Worm (Caenorhabditis elegans) whole organism, young adult: ENCODE measurements around the gene svop-1.

Experiments used
- B0336.3 ChIP-seq: fragments of 200-800 bp; sonication (Bioruptor generic); IDR thresholded peaks from 2 replicates; pipeline ENCODE4 v1.3.6; 2022; ENCODE audit warnings: missing genetic modification characterization, missing compliant biosample characterization
- D2030.7 ChIP-seq: fragments of 200-800 bp; sonication (Bioruptor generic); IDR thresholded peaks from 2 replicates; pipeline ENCODE4 v1.3.6; 2022; ENCODE audit warnings: missing genetic modification reagents, missing genetic modification characterization, missing compliant biosample characterization
- F33H1.4 ChIP-seq: fragments of 200-800 bp; sonication (Bioruptor generic); IDR thresholded peaks from 2 replicates; pipeline ENCODE4 v1.3.6; 2022; ENCODE audit warnings: missing genetic modification reagents, missing genetic modification characterization, missing compliant biosample characterization
- F57C9.4 ChIP-seq: sonication (generic microtip); optimal IDR thresholded peaks from 2 replicates; lab custom pipeline; 2017; ENCODE audit warnings: mild to moderate bottlenecking, missing genetic modification characterization, missing compliant biosample characterization
- K11D2.4 ChIP-seq: fragments of 200-800 bp; sonication (Bioruptor generic); IDR thresholded peaks from 2 replicates; pipeline ENCODE4 v1.3.6; 2022; ENCODE audit warnings: missing genetic modification reagents, missing genetic modification characterization, missing compliant biosample characterization
- K12H6.12 ChIP-seq: fragments of 200-800 bp; sonication (Bioruptor generic); optimal IDR thresholded peaks from 2 replicates; lab custom pipeline; 2018; ENCODE audit warnings: mild to moderate bottlenecking, missing genetic modification characterization, missing compliant biosample characterization
- T26A5.8 ChIP-seq: sonication (generic microtip); optimal IDR thresholded peaks from 2 replicates; lab custom pipeline; 2016; ENCODE audit warnings: missing genetic modification characterization, missing compliant biosample characterization
- Y53F4B.3 ChIP-seq: fragments of 200-800 bp; sonication (Bioruptor generic); IDR thresholded peaks from 2 replicates; pipeline ENCODE4 v1.3.6; 2022; ENCODE audit warnings: missing genetic modification reagents, missing genetic modification characterization, missing compliant biosample characterization
- Y56A3A.18 ChIP-seq: fragments of 200-800 bp; sonication (Bioruptor generic); IDR thresholded peaks from 2 replicates; pipeline ENCODE4 v1.3.6; 2022; ENCODE audit warnings: missing genetic modification reagents, missing genetic modification characterization, missing compliant biosample characterization
- Y79H2A.3 ChIP-seq: fragments of 200-800 bp; sonication (Bioruptor generic); conservative IDR thresholded peaks from 2 replicates; pipeline ENCODE4 v1.3.6; 2022; ENCODE audit warnings: missing genetic modification reagents, missing genetic modification characterization, missing compliant biosample characterization
- ZK185.1 ChIP-seq: sonication (generic microtip); optimal IDR thresholded peaks from 2 replicates; lab custom pipeline; 2016; ENCODE audit warnings: mild to moderate bottlenecking, missing genetic modification characterization, missing compliant biosample characterization; ENCODE audit not compliant: poor library complexity, severe bottlenecking
- atf-7 ChIP-seq: sonication (generic microtip); optimal IDR thresholded peaks from 2 replicates; lab custom pipeline; 2017; ENCODE audit warnings: mild to moderate bottlenecking, missing genetic modification characterization, missing compliant biosample characterization
- bed-1 ChIP-seq: fragments of 200-800 bp; sonication (Bioruptor generic); IDR thresholded peaks from 2 replicates; pipeline ENCODE4 v1.3.6; 2022; ENCODE audit warnings: missing genetic modification reagents, missing genetic modification characterization, missing compliant biosample characterization
- bed-2 ChIP-seq: fragments of 200-800 bp; sonication (Bioruptor generic); IDR thresholded peaks from 2 replicates; pipeline ENCODE4 v1.3.6; 2022; ENCODE audit warnings: missing genetic modification reagents, missing genetic modification characterization, missing compliant biosample characterization
- cebp-2 ChIP-seq: fragments of 200-800 bp; sonication (Bioruptor generic); IDR thresholded peaks from 2 replicates; pipeline ENCODE4 v1.3.6; 2022; ENCODE audit warnings: missing genetic modification characterization, missing compliant biosample characterization
- ceh-79 ChIP-seq: sonication (generic microtip); optimal IDR thresholded peaks from 2 replicates; lab custom pipeline; 2017; ENCODE audit warnings: mild to moderate bottlenecking, missing genetic modification characterization, missing compliant biosample characterization
- die-1 ChIP-seq: sonication (generic microtip); optimal IDR thresholded peaks from 2 replicates; lab custom pipeline; 2016; ENCODE audit warnings: missing genotype, mild to moderate bottlenecking, missing genetic modification characterization, missing compliant biosample characterization
- egl-18 ChIP-seq: fragments of 200-800 bp; sonication (Bioruptor generic); IDR thresholded peaks from 2 replicates; pipeline ENCODE4 v1.3.6; 2022; ENCODE audit warnings: missing genetic modification reagents, missing genetic modification characterization, missing compliant biosample characterization
- ets-4 ChIP-seq: fragments of 200-800 bp; sonication (Bioruptor generic); optimal IDR thresholded peaks from 2 replicates; lab custom pipeline; 2018; ENCODE audit warnings: mild to moderate bottlenecking, missing genetic modification characterization, missing compliant biosample characterization
- fkh-3 ChIP-seq: sonication (generic microtip); optimal IDR thresholded peaks from 2 replicates; lab custom pipeline; 2016; ENCODE audit warnings: mild to moderate bottlenecking, missing genetic modification characterization, missing compliant biosample characterization
- hlh-12 ChIP-seq: sonication (generic microtip); optimal IDR thresholded peaks from 2 replicates; lab custom pipeline; 2016; ENCODE audit warnings: missing genetic modification characterization, missing compliant biosample characterization
- hrde-1 ChIP-seq: sonication (generic microtip); optimal IDR thresholded peaks from 2 replicates; lab custom pipeline; 2016; ENCODE audit warnings: missing genetic modification characterization, mild to moderate bottlenecking, missing compliant biosample characterization, moderate library complexity, missing genotype, missing genetic modification reagents, borderline replicate concordance
- lag-1 ChIP-seq: fragments of 200-800 bp; sonication (Bioruptor generic); IDR thresholded peaks from 2 replicates; pipeline ENCODE4 v1.3.6; 2022; ENCODE audit warnings: missing genetic modification reagents, missing genetic modification characterization, missing compliant biosample characterization
- let-607 ChIP-seq, 2 experiments: fragments of 200-800 bp in 1 of 2; sonication (Bioruptor generic) in 1 of 2; sonication (generic microtip) in 1 of 2; optimal IDR thresholded peaks; 2 replicates each; lab custom pipeline; 2016 to 2018; ENCODE audit warnings: mild to moderate bottlenecking in 2 of 2, missing compliant biosample characterization in 2 of 2, missing genetic modification characterization in 2 of 2, moderate library complexity in 2 of 2, missing genotype in 1 of 2
- lin-26 ChIP-seq: fragments of 200-800 bp; sonication (Bioruptor generic); IDR thresholded peaks from 2 replicates; pipeline ENCODE4 v1.3.6; 2022; ENCODE audit warnings: missing genetic modification reagents, missing genetic modification characterization, missing compliant biosample characterization
- lin-40 ChIP-seq: sonication (generic microtip); optimal IDR thresholded peaks from 2 replicates; lab custom pipeline; 2016; ENCODE audit warnings: missing genetic modification characterization, mild to moderate bottlenecking, missing compliant biosample characterization, missing genotype, missing genetic modification reagents
- lin-54 ChIP-seq: fragments of 200-800 bp; sonication (Bioruptor generic); optimal IDR thresholded peaks from 2 replicates; lab custom pipeline; 2018; ENCODE audit warnings: mild to moderate bottlenecking, missing genetic modification characterization, missing compliant biosample characterization
- lsl-1 ChIP-seq: fragments of 200-800 bp; sonication (Bioruptor generic); optimal IDR thresholded peaks from 2 replicates; lab custom pipeline; 2018; ENCODE audit warnings: mild to moderate bottlenecking, missing genetic modification characterization, moderate library complexity, missing compliant biosample characterization
- mcd-1 ChIP-seq: fragments of 200-800 bp; sonication (Bioruptor generic); IDR thresholded peaks from 2 replicates; pipeline ENCODE4 v1.3.6; 2022; ENCODE audit warnings: missing genetic modification reagents, missing genetic modification characterization, missing compliant biosample characterization
- nfya-2 ChIP-seq: fragments of 200-800 bp; sonication (Bioruptor generic); IDR thresholded peaks from 2 replicates; pipeline ENCODE4 v1.3.6; 2022; ENCODE audit warnings: missing genetic modification reagents, missing genetic modification characterization, missing compliant biosample characterization
- nhr-179 ChIP-seq: sonication (generic microtip); optimal IDR thresholded peaks from 2 replicates; lab custom pipeline; 2016; ENCODE audit warnings: mild to moderate bottlenecking, missing genetic modification characterization, missing compliant biosample characterization
- nhr-90 ChIP-seq: sonication (generic microtip); optimal IDR thresholded peaks from 2 replicates; lab custom pipeline; 2016; ENCODE audit warnings: missing genotype, mild to moderate bottlenecking, missing genetic modification characterization, missing compliant biosample characterization
- pbrm-1 ChIP-seq: fragments of 200-800 bp; sonication (Bioruptor generic); IDR thresholded peaks from 2 replicates; pipeline ENCODE4 v1.3.6; 2022; ENCODE audit warnings: missing genetic modification reagents, missing genetic modification characterization, missing compliant biosample characterization
- repo-1 ChIP-seq: sonication (generic microtip); optimal IDR thresholded peaks from 2 replicates; lab custom pipeline; 2017; ENCODE audit warnings: mild to moderate bottlenecking, missing genetic modification characterization, missing compliant biosample characterization
- rpc-1 ChIP-seq, 2 experiments: fragments of 150-350 bp in 1 of 2; sonication (generic microtip) in 1 of 2; optimal IDR thresholded peaks; 2 replicates each; lab custom pipeline; 2014 to 2018; ENCODE audit warnings: missing biosample characterization in 1 of 2, missing genetic modification characterization in 1 of 2, missing genetic modification reagents in 1 of 2, missing genotype in 1 of 2
- sdz-38 ChIP-seq: sonication (generic microtip); optimal IDR thresholded peaks from 2 replicates; lab custom pipeline; 2016; ENCODE audit warnings: missing genotype, missing genetic modification characterization, missing compliant biosample characterization
- sea-2 ChIP-seq: fragments of 200-800 bp; sonication (Bioruptor generic); IDR thresholded peaks from 2 replicates; pipeline ENCODE4 v1.3.6; 2022; ENCODE audit warnings: missing genetic modification characterization, missing compliant biosample characterization
- snpc-1.1 ChIP-seq: sonication (generic microtip); optimal IDR thresholded peaks from 2 replicates; lab custom pipeline; 2017; ENCODE audit warnings: missing genetic modification characterization, mild to moderate bottlenecking, missing compliant biosample characterization, antibody characterized with exemption, moderate library complexity, missing genotype, missing genetic modification reagents; ENCODE audit not compliant: insufficient read depth
- snpc-4 ChIP-seq, 5 experiments: fragments of 150-350 bp in 1 of 5; sonication (generic microtip) in 4 of 5; optimal IDR thresholded peaks; 2 replicates each; lab custom pipeline; 2014 to 2018; ENCODE audit warnings: missing genetic modification characterization in 5 of 5, missing biosample characterization in 3 of 5, antibody characterized with exemption in 2 of 5, mild to moderate bottlenecking in 2 of 5, missing compliant biosample characterization in 2 of 5, missing genotype in 2 of 5, moderate library complexity in 2 of 5, missing genetic modification reagents in 1 of 5
- tbp1 ChIP-seq: fragments of 200-800 bp; sonication (Bioruptor generic); optimal IDR thresholded peaks from 2 replicates; lab custom pipeline; 2018; ENCODE audit warnings: mild to moderate bottlenecking, missing genetic modification characterization, missing compliant biosample characterization
- tlf-1 ChIP-seq: fragments of 200-800 bp; sonication (Bioruptor generic); optimal IDR thresholded peaks from 2 replicates; lab custom pipeline; 2018; ENCODE audit warnings: mild to moderate bottlenecking, missing genetic modification characterization, missing compliant biosample characterization
- zfh-2 ChIP-seq: fragments of 200-800 bp; sonication (Bioruptor generic); conservative IDR thresholded peaks from 2 replicates; pipeline ENCODE4 v1.3.6; 2022; ENCODE audit warnings: missing genetic modification reagents, missing genetic modification characterization, missing compliant biosample characterization

svop-1 gene

ce11 chrIII:8866983-8867842 is 18.1 kb downstream of the svop-1 start (continued):
- TF ChIP-seq ZK185.1 (tag; lab: Kevin White, UChicago) (peak; percentile 5), repo-1 (tag; lab: Kevin White, UChicago) (no peak), nfya-2 (GFP tag; lab: Robert Waterston, UW) (no peak), lag-1 (no peak), rpc-1 (optimal IDR thresholded peaks at IDR 0.05; lab: Kevin White, UChicago) (no peak), rpc-1 (tag; optimal IDR thresholded peaks at IDR 0.05; lab: Kevin White, UChicago) (no peak), egl-18 (GFP tag; lab: Robert Waterston, UW) (no peak), F33H1.4 (GFP tag; lab: Robert Waterston, UW) (no peak), lsl-1 (no peak)

ce11 chrIII:8866038-8866437 is 19.2 kb downstream of the svop-1 start:
- no peak for TF ChIP-seq B0336.3 (GFP tag; lab: Robert Waterston, UW)
- TF ChIP-seq let-607 (tag; optimal IDR thresholded peaks at IDR 0.05; lab: Kevin White, UChicago), result peak in 1 of 2 experiments; percentile 0
- TF ChIP-seq nhr-90 (tag; lab: Kevin White, UChicago), result no peak
- no peak for TF ChIP-seq lin-54 (GFP tag; lab: Kevin White, UChicago)
- TF ChIP-seq bed-2, result no peak
- no peak for TF ChIP-seq cebp-2 (GFP tag; lab: Robert Waterston, UW)
- TF ChIP-seq, all 124 proteins: peak for 1

ce11 chrIII:8865294-8865766 is 20.0 kb downstream of the svop-1 start:
- TF ChIP-seq hrde-1 (tag; lab: Kevin White, UChicago) (no peak), pbrm-1 (GFP tag; lab: Robert Waterston, UW) (peak; percentile 36; the same call in 1 of the 2 replicates), lin-40 (tag; lab: Kevin White, UChicago) (peak; percentile 55), Y53F4B.3 (GFP tag; lab: Robert Waterston, UW) (no peak), sdz-38 (tag; lab: Kevin White, UChicago) (no peak), die-1 (tag; lab: Kevin White, UChicago) (no peak), fkh-3 (tag; lab: Kevin White, UChicago) (no peak), egl-18 (GFP tag; lab: Robert Waterston, UW) (no peak), Y79H2A.3 (GFP tag; lab: Robert Waterston, UW) (no peak), hlh-12 (no peak), lsl-1 (no peak), lin-26 (peak; percentile 74), mcd-1 (GFP tag; lab: Robert Waterston, UW) (peak; percentile 78), nhr-90 (tag; lab: Kevin White, UChicago) (peak; percentile 80), sea-2 (GFP tag; lab: Robert Waterston, UW) (no peak), T26A5.8 (no peak), Y56A3A.18 (GFP tag; lab: Robert Waterston, UW) (peak; percentile 62; the same call in 1 of the 2 replicates), snpc-1.1 (tag; lab: Kevin White, UChicago) (no peak), K12H6.12 (tag; lab: Kevin White, UChicago) (peak; percentile 58), ets-4 (GFP tag; lab: Kevin White, UChicago) (peak; percentile 93), nhr-179 (no peak), atf-7 (tag; lab: Kevin White, UChicago) (peak; percentile 83), F57C9.4 (tag; lab: Kevin White, UChicago) (no peak), ceh-79 (tag; lab: Kevin White, UChicago) (peak; percentile 41), K11D2.4 (peak; percentile 84), bed-1 (peak; percentile 81; the same call in 1 of the 2 replicates), lag-1 (no peak), tlf-1 (peak; percentile 69), D2030.7 (GFP tag; lab: Robert Waterston, UW) (no peak), zfh-2 (peak; percentile 98), snpc-4 (GFP tag; optimal IDR thresholded peaks at IDR 0.05; lab: Kevin White, UChicago) (no peak), snpc-4 (tag; optimal IDR thresholded peaks at IDR 0.05; lab: Kevin White, UChicago) (peak in 3 of 4 experiments; percentile 27 to 45 (median 27)), tbp1 (peak; percentile 67)
